Worm (Caenorhabditis elegans) whole organism, L4 larva: ENCODE data around the gene cyp-33B1.

Experiments used
- F44E2.7 ChIP-seq: fragments of 200-800 bp; sonication (Bioruptor generic); IDR thresholded peaks from 2 replicates; pipeline ENCODE4 v2.1.2; 2022; ENCODE audit warnings: missing genetic modification characterization, missing compliant biosample characterization
- dpl-1 ChIP-seq: fragments of 150-350 bp; optimal IDR thresholded peaks from 2 replicates; lab custom pipeline; 2014; ENCODE audit warnings: missing biosample characterization, missing genetic modification reagents, missing genetic modification characterization
- egl-27 ChIP-seq: sonication (generic microtip); optimal IDR thresholded peaks from 3 replicates; lab custom pipeline; 2017; ENCODE audit warnings: missing biosample characterization, missing genetic modification reagents, missing genetic modification characterization
- gei-8 ChIP-seq: fragments of 200-800 bp; sonication (Bioruptor generic); optimal IDR thresholded peaks from 2 replicates; lab custom pipeline; 2018; ENCODE audit warnings: mild to moderate bottlenecking, missing genetic modification characterization, missing compliant biosample characterization
- hlh-30 ChIP-seq: sonication (generic microtip); optimal IDR thresholded peaks from 2 replicates; lab custom pipeline; 2017; ENCODE audit warnings: antibody characterized with exemption, mild to moderate bottlenecking, missing genetic modification characterization, missing compliant biosample characterization; ENCODE audit not compliant: insufficient read depth
- lin-13 ChIP-seq: fragments of 150-350 bp; optimal IDR thresholded peaks from 2 replicates; lab custom pipeline; 2014; ENCODE audit warnings: missing biosample characterization, missing genetic modification reagents, missing genetic modification characterization
- lir-3 ChIP-seq: sonication (generic microtip); optimal IDR thresholded peaks from 2 replicates; lab custom pipeline; 2016; ENCODE audit warnings: mild to moderate bottlenecking, missing genetic modification characterization, missing compliant biosample characterization
- mep-1 ChIP-seq: fragments of 150-350 bp; sonication (generic microtip); optimal IDR thresholded peaks from 3 replicates; lab custom pipeline; 2014; ENCODE audit warnings: missing biosample characterization, missing genetic modification characterization
- nhr-77 ChIP-seq: fragments of 150-350 bp; optimal IDR thresholded peaks from 2 replicates; lab custom pipeline; 2014; ENCODE audit warnings: missing biosample characterization, missing genetic modification characterization
- unc-39 ChIP-seq: sonication (generic microtip); optimal IDR thresholded peaks from 2 replicates; lab custom pipeline; 2017; ENCODE audit warnings: missing biosample characterization, missing genetic modification characterization
- unc-62 ChIP-seq, 3 experiments: fragments of 150-350 bp in 1 of 3; sonication (generic microtip); optimal IDR thresholded peaks in 2 of 3; peaks in 1 of 3; 1 replicate in 1 of 3; 2 replicates in 2 of 3; lab custom pipeline; 2014 to 2017; ENCODE audit warnings: missing biosample characterization in 3 of 3, missing genetic modification characterization in 3 of 3, missing genetic modification reagents in 3 of 3, missing genotype in 1 of 3

- TF ChIP-seq lir-3 (no peak), gei-8 (GFP tag; lab: Kevin White, UChicago) (no peak), lin-13 (GFP tag; lab: Kevin White, UChicago) (no peak), unc-39 (tag; lab: Kevin White, UChicago) (no peak), mep-1 (no peak), egl-27 (tag; lab: Kevin White, UChicago) (no peak), nhr-77 (tag; lab: Kevin White, UChicago) (no peak), dpl-1 (no peak), F44E2.7 (GFP tag; lab: Robert Waterston, UW) (no peak), hlh-30 (tag; lab: Kevin White, UChicago) (no peak), unc-62 (GFP tag; optimal IDR thresholded peaks at IDR 0.05 in 1 of 2; lab: Kevin White, UChicago) (peak in 1 of 2 experiments; percentile 58), unc-62 (tag; optimal IDR thresholded peaks at IDR 0.05; lab: Kevin White, UChicago) (no peak)
Observed at ce11 chrV:9024713-9025112, 16.4 kb upstream of the cyp-33B1 start, which contains the start of gene bus-1.
